Fruit fly (Drosophila melanogaster): ENCODE measurements around the gene Dscam4.

Gene Dscam4

DNA sequence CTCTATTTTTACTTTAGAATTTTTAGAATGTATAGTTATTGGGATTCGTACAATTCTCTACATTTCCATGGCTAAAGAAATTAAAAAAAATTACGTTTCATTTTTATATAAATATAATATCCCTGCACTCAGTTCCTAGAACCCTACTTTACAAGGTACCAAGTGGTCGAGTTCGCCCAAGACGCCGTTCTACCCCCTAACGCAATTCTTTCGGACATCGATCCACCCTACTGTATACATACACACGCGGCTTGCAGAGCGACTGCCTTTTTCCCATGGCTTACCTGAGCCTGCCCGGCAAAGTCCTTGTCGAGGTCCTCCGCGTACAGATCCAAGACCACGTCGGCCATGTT is 76.3 kb downstream of the Dscam4 start (continued):
- no peak for TF ChIP-seq Oaz (GFP tag; IDR thresholded peaks at IDR 0.05)
- TF ChIP-seq CG6654 (GFP tag; optimal IDR thresholded peaks at IDR 0.05) = no peak
- TF ChIP-seq kni (GFP tag; optimal IDR thresholded peaks at IDR 0.05) = no peak
- no peak for TF ChIP-seq CG16779 (GFP tag; IDR thresholded peaks at IDR 0.05)
- TF ChIP-seq lilli (GFP tag; optimal IDR thresholded peaks at IDR 0.05) = peak; percentile 53
- no peak for TF ChIP-seq E2f2 (GFP tag; IDR thresholded peaks at IDR 0.05)
- TF ChIP-seq Ada2b (GFP tag; IDR thresholded peaks at IDR 0.05) = peak; percentile 44; the same call in 1 of the 2 replicates
- no peak for TF ChIP-seq CG9437 (GFP tag; optimal IDR thresholded peaks at IDR 0.05)
- no peak for TF ChIP-seq dmrt11E (tag; optimal IDR thresholded peaks at IDR 0.05)
- TF ChIP-seq gsb-n (tag; optimal IDR thresholded peaks at IDR 0.05) = no peak
- no peak for TF ChIP-seq Mes4 (GFP tag; optimal IDR thresholded peaks at IDR 0.05)
- TF ChIP-seq Chrac-16 (GFP tag; optimal IDR thresholded peaks at IDR 0.05) = peak; percentile 9
- no peak for TF ChIP-seq HLH3B (GFP tag; IDR thresholded peaks at IDR 0.05)
- no peak for TF ChIP-seq CG4617 (GFP tag; optimal IDR thresholded peaks at IDR 0.05; ENCODE audit: borderline replicate concordance)
- TF ChIP-seq CG5953 (GFP tag; IDR thresholded peaks at IDR 0.05) = no peak
- TF ChIP-seq CG13287 (GFP tag; IDR thresholded peaks at IDR 0.05; ENCODE audit: partially characterized antibody) = no peak
- peak; percentile 45; the same call in 1 of the 2 replicates for TF ChIP-seq Rfx (GFP tag; IDR thresholded peaks at IDR 0.05)
- TF ChIP-seq Neu2 (GFP tag; optimal IDR thresholded peaks at IDR 0.05; ENCODE audit: borderline replicate concordance) = no peak
- no peak for TF ChIP-seq D19A (tag; optimal IDR thresholded peaks at IDR 0.05)
- peak; percentile 53 for TF ChIP-seq CG32532 (GFP tag; IDR thresholded peaks at IDR 0.05)
- no peak for TF ChIP-seq mirr (GFP tag; optimal IDR thresholded peaks at IDR 0.05)
- TF ChIP-seq gsb (GFP tag; IDR thresholded peaks at IDR 0.05) = no peak
- TF ChIP-seq C15 (GFP tag; IDR thresholded peaks at IDR 0.05) = no peak
- TF ChIP-seq dysf (GFP tag; IDR thresholded peaks at IDR 0.05) = no peak; the same call in 2 of the 3 replicates
- TF ChIP-seq repo (GFP tag; optimal IDR thresholded peaks at IDR 0.05) = no peak
- TF ChIP-seq Bgb (GFP tag; IDR thresholded peaks at IDR 0.05; ENCODE audit: partially characterized antibody) = no peak
- peak; percentile 44 for TF ChIP-seq onecut (GFP tag; IDR thresholded peaks at IDR 0.05)
- peak; percentile 17 for TF ChIP-seq CG13424 (tag; optimal IDR thresholded peaks at IDR 0.05)
- TF ChIP-seq jing (GFP tag; optimal IDR thresholded peaks at IDR 0.05) = no peak
- peak; percentile 68 for TF ChIP-seq row (GFP tag; IDR thresholded peaks at IDR 0.05)
- TF ChIP-seq Xbp1 (GFP tag; optimal IDR thresholded peaks at IDR 0.05) = peak; percentile 47
- no peak for TF ChIP-seq slp2 (GFP tag; optimal IDR thresholded peaks at IDR 0.05)
- TF ChIP-seq ham (GFP tag; IDR thresholded peaks at IDR 0.05) = no peak
- peak; percentile 0 for TF ChIP-seq Six4 (GFP tag; optimal IDR thresholded peaks at IDR 0.05)
- TF ChIP-seq oc (tag; optimal IDR thresholded peaks at IDR 0.05) = no peak
- no peak for TF ChIP-seq bowl (GFP tag; IDR thresholded peaks at IDR 0.05)
- no peak for TF ChIP-seq CG17361 (GFP tag; IDR thresholded peaks at IDR 0.05)
- no peak for TF ChIP-seq Hr51 (GFP tag; optimal IDR thresholded peaks at IDR 0.05)
- no peak for TF ChIP-seq nerfin-2 (GFP tag; IDR thresholded peaks at IDR 0.05; ENCODE audit: partially characterized antibody)
- no peak for TF ChIP-seq yki (optimal IDR thresholded peaks at IDR 0.05)
- TF ChIP-seq CG31441 (GFP tag; IDR thresholded peaks at IDR 0.05) = no peak
- TF ChIP-seq insv (GFP tag; optimal IDR thresholded peaks at IDR 0.05) = no peak
- no peak for TF ChIP-seq Dek (tag; optimal IDR thresholded peaks at IDR 0.05)
- TF ChIP-seq Doc2 (GFP tag; IDR thresholded peaks at IDR 0.05) = no peak
- no peak for TF ChIP-seq dmrt99B (tag; optimal IDR thresholded peaks at IDR 0.05)
- no peak for TF ChIP-seq TFAM (GFP tag; optimal IDR thresholded peaks at IDR 0.05)
- TF ChIP-seq CG10654 (GFP tag; optimal IDR thresholded peaks at IDR 0.05) = no peak
- no peak for TF ChIP-seq ara (GFP tag; IDR thresholded peaks at IDR 0.05)
- peak; percentile 27; the same call in 1 of the 2 replicates for TF ChIP-seq Drgx (GFP tag; IDR thresholded peaks at IDR 0.05)
- no peak for TF ChIP-seq H15 (GFP tag; IDR thresholded peaks at IDR 0.05)
- TF ChIP-seq Max (GFP tag; optimal IDR thresholded peaks at IDR 0.05) = no peak
- TF ChIP-seq lab (GFP tag; optimal IDR thresholded peaks at IDR 0.05) = peak; percentile 8
- peak; percentile 56; the same call in 1 of the 2 replicates for TF ChIP-seq CG14441 (GFP tag; IDR thresholded peaks at IDR 0.05)
